Worm (Caenorhabditis elegans) whole organism, L4 larva: Measurements from ENCODE around the gene tyra-3.
A peak's percentile ranks its signal among the peaks of the same experiment; 100 is the strongest.

ENCODE experiments used
- D1046.2 ChIP-seq: fragments of 200-800 bp; sonication (Bioruptor generic); IDR thresholded peaks from 2 replicates; pipeline ENCODE4 v1.3.6; 2022; ENCODE audit warnings: missing genetic modification characterization, missing compliant biosample characterization
- F37D6.2 ChIP-seq: sonication (generic microtip); optimal IDR thresholded peaks from 2 replicates; lab custom pipeline; 2016; ENCODE audit warnings: mild to moderate bottlenecking, missing genetic modification characterization, missing compliant biosample characterization
- F49E8.2 ChIP-seq: sonication (generic microtip); optimal IDR thresholded peaks from 2 replicates; lab custom pipeline; 2016; ENCODE audit warnings: missing compliant biosample characterization, mild to moderate bottlenecking, missing genetic modification characterization, borderline replicate concordance
- Y105C5A.15 ChIP-seq: fragments of 200-800 bp; sonication (Bioruptor generic); IDR thresholded peaks from 2 replicates; pipeline ENCODE4 v1.3.6; 2022; ENCODE audit warnings: missing genetic modification characterization, missing compliant biosample characterization
- ZK337.2 ChIP-seq: fragments of 200-800 bp; sonication (Bioruptor generic); IDR thresholded peaks from 2 replicates; pipeline ENCODE4 v1.3.6; 2022; ENCODE audit warnings: missing genetic modification reagents, missing genetic modification characterization, missing compliant biosample characterization
- aha-1 ChIP-seq: fragments of 150-350 bp; peaks from one replicate; lab custom pipeline; 2014; ENCODE audit warnings: missing biosample characterization, missing genetic modification characterization
- ama-1 ChIP-seq: fragments of 150-350 bp; optimal IDR thresholded peaks from 2 replicates; lab custom pipeline; 2014; ENCODE audit warnings: inconsistent platforms, mixed read lengths
- arid-1 ChIP-seq: fragments of 200-800 bp; sonication (Bioruptor generic); conservative IDR thresholded peaks from 2 replicates; pipeline ENCODE4 v1.3.6; 2022; ENCODE audit warnings: missing genetic modification reagents, missing genetic modification characterization, missing compliant biosample characterization
- ceh-28 ChIP-seq: fragments of 150-350 bp; optimal IDR thresholded peaks from 2 replicates; lab custom pipeline; 2014; ENCODE audit warnings: missing biosample characterization, missing genetic modification reagents, missing genetic modification characterization
- ceh-82 ChIP-seq: sonication (generic microtip); optimal IDR thresholded peaks from 2 replicates; lab custom pipeline; 2017; ENCODE audit warnings: missing biosample characterization, missing genetic modification characterization
- ces-1 ChIP-seq: fragments of 150-350 bp; sonication (generic microtip); optimal IDR thresholded peaks from 4 replicates; lab custom pipeline; 2014; ENCODE audit warnings: missing biosample characterization, missing genetic modification reagents, missing genetic modification characterization
- cey-2 ChIP-seq: sonication (generic microtip); optimal IDR thresholded peaks from 3 replicates; lab custom pipeline; 2017; ENCODE audit warnings: missing genetic modification characterization, mild to moderate bottlenecking, missing compliant biosample characterization, antibody characterized with exemption, borderline replicate concordance; ENCODE audit not compliant: insufficient read depth
- daf-12 ChIP-seq: fragments of 150-350 bp; optimal IDR thresholded peaks from 2 replicates; lab custom pipeline; 2014; ENCODE audit warnings: missing biosample characterization, missing genetic modification reagents, missing genetic modification characterization
- daf-16 ChIP-seq, 3 experiments: sonication (generic microtip); optimal IDR thresholded peaks; 2 replicates each; lab custom pipeline; 2016 to 2017; ENCODE audit warnings: missing genetic modification characterization in 3 of 3, missing genetic modification reagents in 3 of 3, mild to moderate bottlenecking in 2 of 3, missing compliant biosample characterization in 2 of 3, missing biosample characterization in 1 of 3, moderate library complexity in 1 of 3
- dmd-6 ChIP-seq: fragments of 200-800 bp; sonication (Bioruptor generic); IDR thresholded peaks from 2 replicates; pipeline ENCODE4 v1.3.6; 2022; ENCODE audit warnings: missing genetic modification reagents, missing genetic modification characterization, missing compliant biosample characterization
- dmd-8 ChIP-seq: fragments of 200-800 bp; sonication (Bioruptor generic); IDR thresholded peaks from 2 replicates; pipeline ENCODE4 v1.3.6; 2022; ENCODE audit warnings: missing genetic modification characterization, missing compliant biosample characterization
- dmd-9 ChIP-seq: fragments of 200-800 bp; sonication (Bioruptor generic); IDR thresholded peaks from 2 replicates; pipeline ENCODE4 v1.3.6; 2022; ENCODE audit warnings: missing genetic modification reagents, missing genetic modification characterization, missing compliant biosample characterization
- dpl-1 ChIP-seq: fragments of 150-350 bp; optimal IDR thresholded peaks from 2 replicates; lab custom pipeline; 2014; ENCODE audit warnings: missing biosample characterization, missing genetic modification reagents, missing genetic modification characterization
- egl-27 ChIP-seq: sonication (generic microtip); optimal IDR thresholded peaks from 3 replicates; lab custom pipeline; 2017; ENCODE audit warnings: missing biosample characterization, missing genetic modification reagents, missing genetic modification characterization
- egl-43 ChIP-seq: fragments of 200-800 bp; sonication (Bioruptor generic); IDR thresholded peaks from 2 replicates; pipeline ENCODE4 v1.3.6; 2022; ENCODE audit warnings: missing genetic modification reagents, missing genetic modification characterization, missing compliant biosample characterization
- fos-1 ChIP-seq: fragments of 150-350 bp; optimal IDR thresholded peaks from 2 replicates; lab custom pipeline; 2014; ENCODE audit warnings: missing biosample characterization, missing genetic modification characterization
- hif-1 ChIP-seq, 2 experiments: sonication (generic microtip); optimal IDR thresholded peaks; 2 replicates each; lab custom pipeline; 2016 to 2017; ENCODE audit warnings: missing compliant biosample characterization in 2 of 2, missing genetic modification characterization in 2 of 2, missing genetic modification reagents in 2 of 2, missing genotype in 2 of 2, mild to moderate bottlenecking in 1 of 2
- hmg-1.1 ChIP-seq: fragments of 200-800 bp; sonication (Bioruptor generic); IDR thresholded peaks from 2 replicates; pipeline ENCODE4 v1.3.6; 2022; ENCODE audit warnings: missing genetic modification reagents, missing genetic modification characterization, missing compliant biosample characterization
- lin-29 ChIP-seq: fragments of 200-800 bp; sonication (Bioruptor generic); IDR thresholded peaks from 2 replicates; pipeline ENCODE4 v1.3.6; 2022; ENCODE audit warnings: missing genetic modification reagents, missing genetic modification characterization, missing compliant biosample characterization
- lin-38 ChIP-seq: fragments of 200-800 bp; sonication (Bioruptor generic); IDR thresholded peaks from 2 replicates; pipeline ENCODE4 v1.3.6; 2022; ENCODE audit warnings: missing genetic modification reagents, missing genetic modification characterization, missing compliant biosample characterization
- lsy-2 ChIP-seq, 2 experiments: fragments of 150-350 bp in 1 of 2; sonication (generic microtip) in 1 of 2; optimal IDR thresholded peaks; 2 replicates each; lab custom pipeline; 2014 to 2017; ENCODE audit warnings: missing biosample characterization in 2 of 2, missing genetic modification characterization in 2 of 2
- madf-5 ChIP-seq, 2 experiments: fragments of 200-800 bp; sonication (Bioruptor generic); IDR thresholded peaks; 2 replicates each; pipeline ENCODE4 v1.3.6; 2022; ENCODE audit warnings: missing compliant biosample characterization in 2 of 2, missing genetic modification characterization in 2 of 2
- madf-9 ChIP-seq: fragments of 200-800 bp; sonication (Bioruptor generic); conservative IDR thresholded peaks from 2 replicates; pipeline ENCODE4 v1.3.6; 2022; ENCODE audit warnings: missing genetic modification reagents, missing genetic modification characterization, missing compliant biosample characterization
- mdl-1 ChIP-seq, 2 experiments: fragments of 150-350 bp in 1 of 2; sonication (generic microtip) in 1 of 2; optimal IDR thresholded peaks; 2 replicates each; lab custom pipeline; 2014 to 2017; ENCODE audit warnings: missing biosample characterization in 2 of 2, missing genetic modification characterization in 2 of 2
- mdt-29 ChIP-seq: fragments of 200-800 bp; sonication (Bioruptor generic); IDR thresholded peaks from 2 replicates; pipeline ENCODE4 v1.3.6; 2022; ENCODE audit warnings: missing genetic modification reagents, missing genetic modification characterization, missing compliant biosample characterization
- mes-2 ChIP-seq: sonication (generic microtip); optimal IDR thresholded peaks from 2 replicates; lab custom pipeline; 2016; ENCODE audit warnings: missing genotype, mild to moderate bottlenecking, missing genetic modification characterization, missing compliant biosample characterization; ENCODE audit not compliant: poor library complexity, severe bottlenecking
- mxl-2 ChIP-seq: fragments of 200-800 bp; sonication (Bioruptor generic); conservative IDR thresholded peaks from 2 replicates; pipeline ENCODE4 v1.3.6; 2022; ENCODE audit warnings: missing genetic modification reagents, missing genetic modification characterization, missing compliant biosample characterization
- nhr-28 ChIP-seq: fragments of 150-350 bp; optimal IDR thresholded peaks from 2 replicates; lab custom pipeline; 2014; ENCODE audit warnings: missing biosample characterization, missing genetic modification characterization
- nhr-77 ChIP-seq: fragments of 150-350 bp; optimal IDR thresholded peaks from 2 replicates; lab custom pipeline; 2014; ENCODE audit warnings: missing biosample characterization, missing genetic modification characterization
- php-3 ChIP-seq: fragments of 200-800 bp; sonication (Bioruptor generic); IDR thresholded peaks from 2 replicates; pipeline ENCODE4 v1.3.6; 2022; ENCODE audit warnings: missing genetic modification reagents, missing genetic modification characterization, missing compliant biosample characterization
- sdz-12 ChIP-seq: fragments of 200-800 bp; sonication (Bioruptor generic); optimal IDR thresholded peaks from 2 replicates; lab custom pipeline; 2018; ENCODE audit warnings: mild to moderate bottlenecking, missing genetic modification characterization, missing compliant biosample characterization
- snpc-1.2 ChIP-seq: fragments of 200-800 bp; sonication (Bioruptor generic); IDR thresholded peaks from 2 replicates; pipeline ENCODE4 v1.3.6; 2022; ENCODE audit warnings: missing genetic modification reagents, missing genetic modification characterization, missing compliant biosample characterization
- spr-3 ChIP-seq: fragments of 200-800 bp; sonication (Bioruptor generic); optimal IDR thresholded peaks from 2 replicates; lab custom pipeline; 2018; ENCODE audit warnings: mild to moderate bottlenecking, missing genetic modification characterization, missing compliant biosample characterization
- tra-1 ChIP-seq: fragments of 200-800 bp; sonication (Bioruptor generic); IDR thresholded peaks from 2 replicates; pipeline ENCODE4 v1.3.6; 2022; ENCODE audit warnings: missing genetic modification reagents, missing genetic modification characterization, missing compliant biosample characterization
- unc-62 ChIP-seq, 3 experiments: fragments of 150-350 bp in 1 of 3; sonication (generic microtip); optimal IDR thresholded peaks in 2 of 3; peaks in 1 of 3; 1 replicate in 1 of 3; 2 replicates in 2 of 3; lab custom pipeline; 2014 to 2017; ENCODE audit warnings: missing biosample characterization in 3 of 3, missing genetic modification characterization in 3 of 3, missing genetic modification reagents in 3 of 3, missing genotype in 1 of 3
- vab-7 ChIP-seq: fragments of 200-800 bp; sonication (Bioruptor generic); IDR thresholded peaks from 2 replicates; pipeline ENCODE4 v1.3.6; 2022; ENCODE audit warnings: missing genetic modification reagents, missing genetic modification characterization, missing compliant biosample characterization
- zfp-3 ChIP-seq: fragments of 200-800 bp; sonication (Bioruptor generic); conservative IDR thresholded peaks from 2 replicates; pipeline ENCODE4 v1.3.6; 2022; ENCODE audit warnings: missing genetic modification reagents, missing genetic modification characterization, missing compliant biosample characterization
- zip-11 ChIP-seq: fragments of 200-800 bp; sonication (Bioruptor generic); IDR thresholded peaks from 2 replicates; pipeline ENCODE4 v1.3.6; 2022; ENCODE audit warnings: missing genetic modification characterization, missing compliant biosample characterization

Gene tyra-3

ce11 chrX:4960422-4960821 lies 12.6 kb downstream of the tyra-3 start, which contains the start of gene act-4 (continued):
- no peak for TF ChIP-seq ces-1
- no peak for TF ChIP-seq dpl-1 (GFP tag; lab: Kevin White, UChicago)
- no peak for TF ChIP-seq zip-11
- TF ChIP-seq F37D6.2: peak; percentile 38
- peak; percentile 76 for TF ChIP-seq hmg-1.1 (GFP tag; lab: Robert Waterston, UW)
- no peak for TF ChIP-seq ZK337.2 (GFP tag; lab: Robert Waterston, UW)
- TF ChIP-seq egl-27 (tag; lab: Kevin White, UChicago): no peak
- TF ChIP-seq dmd-8 (GFP tag; lab: Robert Waterston, UW): no peak
- peak in 1 of 2 experiments; percentile 49 for TF ChIP-seq mdl-1 (tag; optimal IDR thresholded peaks at IDR 0.05; lab: Kevin White, UChicago)
- TF ChIP-seq spr-3 (GFP tag; lab: Kevin White, UChicago): no peak
- TF ChIP-seq fos-1 (tag; lab: Kevin White, UChicago): no peak
- TF ChIP-seq mdt-29 (GFP tag; lab: Robert Waterston, UW): no peak
- no peak for TF ChIP-seq mxl-2 (GFP tag; lab: Robert Waterston, UW)
- TF ChIP-seq F49E8.2 (tag; lab: Kevin White, UChicago): no peak
- no peak for TF ChIP-seq Y105C5A.15 (GFP tag; lab: Robert Waterston, UW)
- TF ChIP-seq cey-2 (tag; lab: Kevin White, UChicago): no peak
- TF ChIP-seq mes-2: peak; percentile 46
- TF ChIP-seq snpc-1.2 (GFP tag; lab: Robert Waterston, UW): no peak
- TF ChIP-seq tra-1 (GFP tag; lab: Robert Waterston, UW): 0 out of 2 replicates have a peak, but pooled peaks have one; percentile 21
- TF ChIP-seq ceh-28 (tag; lab: Kevin White, UChicago): no peak
- no peak for TF ChIP-seq dmd-6
- TF ChIP-seq sdz-12 (GFP tag; lab: Kevin White, UChicago): no peak
- no peak for TF ChIP-seq madf-9 (GFP tag; lab: Robert Waterston, UW)
- no peak for TF ChIP-seq nhr-28 (tag; lab: Kevin White, UChicago)
- TF ChIP-seq ceh-82: no peak
- TF ChIP-seq madf-5 (GFP tag; IDR thresholded peaks at IDR 0.05; lab: Robert Waterston, UW): no peak
- peak in 1 of 2 experiments; percentile 4 for TF ChIP-seq daf-16 (GFP tag; optimal IDR thresholded peaks at IDR 0.05; lab: Kevin White, UChicago)
- no peak for TF ChIP-seq daf-16 (tag; optimal IDR thresholded peaks at IDR 0.05; lab: Kevin White, UChicago)
- peak in 1 of 2 experiments; percentile 4 for TF ChIP-seq hif-1 (tag; optimal IDR thresholded peaks at IDR 0.05; lab: Kevin White, UChicago)
- TF ChIP-seq lin-29 (GFP tag; lab: Robert Waterston, UW): no peak
- TF ChIP-seq lin-38 (GFP tag; lab: Robert Waterston, UW): no peak
- peak; percentile 81 for TF ChIP-seq egl-43 (GFP tag; lab: Robert Waterston, UW)
- TF ChIP-seq arid-1 (GFP tag; lab: Robert Waterston, UW): no peak
- TF ChIP-seq nhr-77: no peak
- no peak for TF ChIP-seq daf-12

ce11 chrX:4960910-4961680 lies 13.2 kb downstream of the tyra-3 start:
- TF ChIP-seq ama-1 (lab: Kevin White, UChicago) (no peak), madf-9 (GFP tag; lab: Robert Waterston, UW) (0 out of 2 replicates have a peak, but pooled peaks have one; percentile 15), php-3 (GFP tag; lab: Robert Waterston, UW) (0 out of 2 replicates have a peak, but pooled peaks have one; percentile 12), ceh-82 (no peak), mdl-1 (tag; optimal IDR thresholded peaks at IDR 0.05; lab: Kevin White, UChicago) (no peak), vab-7 (GFP tag; lab: Robert Waterston, UW) (0 out of 2 replicates have a peak, but pooled peaks have one; percentile 18), mes-2 (peak; percentile 26), D1046.2 (0 out of 2 replicates have a peak, but pooled peaks have one; percentile 42), spr-3 (GFP tag; lab: Kevin White, UChicago) (peak; percentile 26), dmd-9 (GFP tag; lab: Robert Waterston, UW) (peak; percentile 48; the same call in 1 of the 2 replicates), lsy-2 (tag; optimal IDR thresholded peaks at IDR 0.05; lab: Kevin White, UChicago) (no peak), unc-62 (GFP tag; optimal IDR thresholded peaks at IDR 0.05 in 1 of 2; lab: Kevin White, UChicago) (peak in 1 of 2 experiments; percentile 91), unc-62 (tag; optimal IDR thresholded peaks at IDR 0.05; lab: Kevin White, UChicago) (no peak), zfp-3 (GFP tag; lab: Robert Waterston, UW) (0 out of 2 replicates have a peak, but pooled peaks have one; percentile 15), aha-1 (tag; lab: Kevin White, UChicago) (peak; percentile 98), egl-43 (GFP tag; lab: Robert Waterston, UW) (peak; percentile 39), nhr-77 (no peak)
